Worm (Caenorhabditis elegans) whole organism, L3 larva: Measurements from ENCODE around the gene F59B2.15.

Source experiments
- ceh-28 ChIP-seq: fragments of 150-350 bp; optimal IDR thresholded peaks from 2 replicates; lab custom pipeline; 2014; ENCODE audit warnings: missing biosample characterization, missing genetic modification reagents, missing genetic modification characterization
- daf-12 ChIP-seq: fragments of 150-350 bp; optimal IDR thresholded peaks from 2 replicates; lab custom pipeline; 2014; ENCODE audit warnings: missing biosample characterization, missing genetic modification reagents, missing genetic modification characterization
- jun-1 ChIP-seq: fragments of 150-350 bp; optimal IDR thresholded peaks from 2 replicates; lab custom pipeline; 2014; ENCODE audit warnings: missing biosample characterization, missing genetic modification reagents, missing genetic modification characterization
- mdl-1 ChIP-seq: fragments of 150-350 bp; optimal IDR thresholded peaks from 2 replicates; lab custom pipeline; 2014; ENCODE audit warnings: missing biosample characterization, missing genetic modification characterization

DNA sequence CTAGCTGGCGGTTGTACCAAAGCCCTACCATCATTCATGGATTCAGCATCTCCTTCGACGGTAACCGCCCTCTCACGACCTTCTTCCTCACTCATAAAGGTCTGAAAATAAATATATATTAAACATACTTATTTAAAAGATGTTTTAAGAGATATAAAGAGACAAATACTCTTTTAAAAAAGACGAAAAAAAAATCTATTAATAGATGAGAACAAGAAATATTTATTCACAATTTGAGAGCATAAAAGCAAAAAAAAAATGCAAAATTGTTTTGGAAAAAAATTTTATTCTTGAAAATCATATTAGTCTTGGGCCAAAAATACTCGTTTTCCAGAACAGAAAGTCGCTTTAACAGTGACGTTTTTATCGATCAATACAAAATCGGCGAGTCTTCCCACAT lies 5.8 kb downstream of the F59B2.15 start, which contains the start of gene skat-1:
- TF ChIP-seq daf-12 (no peak), jun-1 (tag; lab: Kevin White, UChicago) (no peak), ceh-28 (tag; lab: Kevin White, UChicago) (no peak), mdl-1 (tag; lab: Kevin White, UChicago) (no peak)
